Fruit fly (Drosophila melanogaster) whole organism, adult: ENCODE results near the gene CG15547.

Source experiments
- CG5204 ChIP-seq: fragments of 200-800 bp; sonication (Bioruptor generic); optimal IDR thresholded peaks from 2 replicates; lab custom pipeline; 2016; ENCODE audit warnings: missing biosample characterization, missing genetic modification characterization
- CG7045 ChIP-seq: fragments of 200-800 bp; sonication (Bioruptor generic); optimal IDR thresholded peaks from 2 replicates; lab custom pipeline; 2017; ENCODE audit warnings: missing biosample characterization, mild to moderate bottlenecking, missing genetic modification characterization
- Crg-1 ChIP-seq: fragments of 200-800 bp; sonication (Bioruptor generic); optimal IDR thresholded peaks from 2 replicates; lab custom pipeline; 2016; ENCODE audit warnings: missing biosample characterization, missing genetic modification characterization
- kay ChIP-seq: fragments of 200-800 bp; sonication (Bioruptor generic); peaks from one replicate; lab custom pipeline; 2016; ENCODE audit warnings: missing biosample characterization, missing genetic modification characterization, borderline replicate concordance
- pad ChIP-seq: fragments of 200-800 bp; sonication (Bioruptor generic); optimal IDR thresholded peaks from 3 replicates; lab custom pipeline; 2017; ENCODE audit warnings: missing biosample characterization, missing genetic modification characterization, mild to moderate bottlenecking, moderate library complexity, missing genetic modification reagents

- TF ChIP-seq pad (no peak), Crg-1 (GFP tag; lab: Kevin White, UChicago) (no peak), CG7045 (GFP tag; lab: Kevin White, UChicago) (peak; percentile 11), kay (peak; percentile 15), CG5204 (no peak)
Measured at dm6 chr3R:30876136-30876683, 7.1 kb downstream of the CG15547 start, which contains the start of gene CG15546.
